Fruit fly (Drosophila melanogaster) whole organism, pupa: ENCODE measurements around the gene CG16762.

Source experiments
- CG10348 ChIP-seq: fragments of 200-800 bp; sonication (Bioruptor generic); IDR thresholded peaks from 2 replicates; pipeline ENCODE4 v1.3.6; 2022; ENCODE audit warnings: missing biosample characterization, missing genetic modification characterization
- CG12605 ChIP-seq: fragments of 200-800 bp; sonication (Bioruptor generic); IDR thresholded peaks from 2 replicates; pipeline ENCODE4 v1.3.6; 2022; ENCODE audit warnings: missing biosample characterization, missing genetic modification characterization
- CG13204 ChIP-seq: fragments of 200-800 bp; sonication (Bioruptor generic); optimal IDR thresholded peaks from 2 replicates; lab custom pipeline; 2018; ENCODE audit warnings: missing biosample characterization, mild to moderate bottlenecking, missing genetic modification characterization, moderate library complexity
- CG14655 ChIP-seq: fragments of 200-800 bp; sonication (Bioruptor generic); optimal IDR thresholded peaks from 3 replicates; lab custom pipeline; 2017; ENCODE audit warnings: mild to moderate bottlenecking, missing biosample characterization, missing genetic modification reagents, missing genetic modification characterization
- CG15710 ChIP-seq: fragments of 200-800 bp; sonication (Bioruptor generic); optimal IDR thresholded peaks from 2 replicates; lab custom pipeline; 2018; ENCODE audit warnings: missing biosample characterization, mild to moderate bottlenecking, missing genetic modification characterization, moderate library complexity
- CG17806 ChIP-seq: fragments of 200-800 bp; sonication (Bioruptor generic); optimal IDR thresholded peaks from 2 replicates; lab custom pipeline; 2018; ENCODE audit warnings: missing biosample characterization, mild to moderate bottlenecking, missing genetic modification characterization, moderate library complexity
- CG32121 ChIP-seq: fragments of 200-800 bp; sonication (Bioruptor generic); IDR thresholded peaks from 2 replicates; pipeline ENCODE4 v1.3.6; 2022; ENCODE audit warnings: missing biosample characterization, missing genetic modification characterization
- CG34367 ChIP-seq: fragments of 200-800 bp; sonication (Bioruptor generic); optimal IDR thresholded peaks from 2 replicates; lab custom pipeline; 2018; ENCODE audit warnings: missing biosample characterization, mild to moderate bottlenecking, missing genetic modification characterization
- CG4496 ChIP-seq: fragments of 200-800 bp; sonication (Bioruptor generic); IDR thresholded peaks from 3 replicates; pipeline ENCODE4 v1.3.6; 2022; ENCODE audit warnings: missing biosample characterization, missing genetic modification characterization
- CG8159 ChIP-seq: fragments of 200-800 bp; sonication (Bioruptor generic); optimal IDR thresholded peaks from 3 replicates; lab custom pipeline; 2018; ENCODE audit warnings: missing biosample characterization, mild to moderate bottlenecking, missing genetic modification characterization, moderate library complexity
- CG8301 ChIP-seq: fragments of 200-800 bp; sonication (Bioruptor generic); optimal IDR thresholded peaks from 2 replicates; lab custom pipeline; 2018; ENCODE audit warnings: missing biosample characterization, mild to moderate bottlenecking, missing genetic modification characterization
- CG9948 ChIP-seq: fragments of 200-800 bp; sonication (Bioruptor generic); optimal IDR thresholded peaks from 2 replicates; lab custom pipeline; 2018; ENCODE audit warnings: missing biosample characterization, mild to moderate bottlenecking, missing genetic modification characterization, moderate library complexity
- D1 ChIP-seq: fragments of 200-800 bp; sonication (Bioruptor generic); optimal IDR thresholded peaks from 2 replicates; lab custom pipeline; 2018; ENCODE audit warnings: missing biosample characterization, mild to moderate bottlenecking, missing genetic modification characterization, moderate library complexity
- EcR ChIP-seq: fragments of 200-800 bp; sonication (Bioruptor generic); optimal IDR thresholded peaks from 3 replicates; lab custom pipeline; 2019; ENCODE audit warnings: missing biosample characterization, missing genetic modification characterization, mild to moderate bottlenecking, moderate library complexity, missing genetic modification reagents
- Ets98B ChIP-seq: fragments of 200-800 bp; sonication (Bioruptor generic); IDR thresholded peaks from 2 replicates; pipeline ENCODE4 v1.3.6; 2022; ENCODE audit warnings: missing biosample characterization, missing genetic modification characterization
- Pif1A ChIP-seq: fragments of 200-800 bp; sonication (Bioruptor generic); optimal IDR thresholded peaks from 3 replicates; lab custom pipeline; 2016; ENCODE audit warnings: missing biosample characterization, missing genetic modification characterization
- Pif1B ChIP-seq: fragments of 200-800 bp; sonication (Bioruptor generic); optimal IDR thresholded peaks from 3 replicates; lab custom pipeline; 2016; ENCODE audit warnings: missing biosample characterization, missing genetic modification characterization
- Snoo ChIP-seq: fragments of 200-800 bp; sonication (Bioruptor generic); optimal IDR thresholded peaks from 3 replicates; lab custom pipeline; 2017; ENCODE audit warnings: missing biosample characterization, mild to moderate bottlenecking, missing genetic modification characterization, inconsistent platforms
- fd96Ca ChIP-seq: fragments of 200-800 bp; sonication (Bioruptor generic); IDR thresholded peaks from 3 replicates; pipeline ENCODE4 v1.3.6; 2022; ENCODE audit warnings: missing biosample characterization, missing genetic modification characterization
- gl ChIP-seq: fragments of 200-800 bp; sonication (Bioruptor generic); optimal IDR thresholded peaks from 2 replicates; lab custom pipeline; 2018; ENCODE audit warnings: missing biosample characterization, mild to moderate bottlenecking, missing genetic modification characterization
- rn ChIP-seq: fragments of 200-800 bp; sonication (Bioruptor generic); IDR thresholded peaks from 2 replicates; pipeline ENCODE4 v1.3.6; 2022; ENCODE audit warnings: missing biosample characterization, missing genetic modification characterization

The CG16762 gene

dm6 chr3L:2456868-2457267 lies 18.5 kb downstream of the CG16762 start:
- no peak for TF ChIP-seq CG34367 (tag; lab: Kevin White, UChicago)
- TF ChIP-seq CG13204, result no peak

- TF ChIP-seq fd96Ca (GFP tag; lab: Robert Waterston, UW) (no peak), Pif1B (no peak), Pif1A (GFP tag; lab: Kevin White, UChicago) (no peak), CG34367 (tag; lab: Kevin White, UChicago) (no peak)
- TF ChIP-seq, all 21 proteins: peak for 0
These were observed 29.2 kb downstream of the CG16762 start for dm6 chr3L:2446201-2446600.

dm6 chr3L:2442330-2442729 lies 33.1 kb downstream of the CG16762 start:
- TF ChIP-seq fd96Ca (GFP tag; lab: Robert Waterston, UW), result no peak
- TF ChIP-seq CG4496 (GFP tag; lab: Robert Waterston, UW), result peak; percentile 22; the same call in 1 of the 3 replicates
- no peak for TF ChIP-seq Ets98B

DNA sequence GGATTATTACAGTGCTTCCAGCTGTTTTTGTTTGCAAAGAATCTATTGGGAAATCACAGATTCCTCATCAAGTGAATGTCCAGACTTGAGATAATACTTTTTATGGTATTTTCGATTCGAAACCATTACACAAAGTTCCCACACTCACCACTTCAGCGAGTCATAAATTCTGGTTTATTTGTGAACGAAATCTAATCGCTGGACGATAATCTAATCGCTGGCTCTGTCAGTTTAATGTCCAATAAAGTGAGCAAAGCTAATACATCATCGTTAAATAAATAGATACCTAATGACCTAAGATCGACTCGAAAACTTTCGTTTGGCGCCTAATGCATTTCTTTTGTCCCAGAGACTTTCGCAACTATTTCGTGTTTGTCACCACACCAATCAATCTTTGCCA lies 33.6 kb downstream of the CG16762 start:
- TF ChIP-seq D1 (tag; lab: Kevin White, UChicago) (no peak), CG32121 (GFP tag; lab: Robert Waterston, UW) (no peak), fd96Ca (GFP tag; lab: Robert Waterston, UW) (no peak), CG4496 (GFP tag; lab: Robert Waterston, UW) (no peak)

DNA sequence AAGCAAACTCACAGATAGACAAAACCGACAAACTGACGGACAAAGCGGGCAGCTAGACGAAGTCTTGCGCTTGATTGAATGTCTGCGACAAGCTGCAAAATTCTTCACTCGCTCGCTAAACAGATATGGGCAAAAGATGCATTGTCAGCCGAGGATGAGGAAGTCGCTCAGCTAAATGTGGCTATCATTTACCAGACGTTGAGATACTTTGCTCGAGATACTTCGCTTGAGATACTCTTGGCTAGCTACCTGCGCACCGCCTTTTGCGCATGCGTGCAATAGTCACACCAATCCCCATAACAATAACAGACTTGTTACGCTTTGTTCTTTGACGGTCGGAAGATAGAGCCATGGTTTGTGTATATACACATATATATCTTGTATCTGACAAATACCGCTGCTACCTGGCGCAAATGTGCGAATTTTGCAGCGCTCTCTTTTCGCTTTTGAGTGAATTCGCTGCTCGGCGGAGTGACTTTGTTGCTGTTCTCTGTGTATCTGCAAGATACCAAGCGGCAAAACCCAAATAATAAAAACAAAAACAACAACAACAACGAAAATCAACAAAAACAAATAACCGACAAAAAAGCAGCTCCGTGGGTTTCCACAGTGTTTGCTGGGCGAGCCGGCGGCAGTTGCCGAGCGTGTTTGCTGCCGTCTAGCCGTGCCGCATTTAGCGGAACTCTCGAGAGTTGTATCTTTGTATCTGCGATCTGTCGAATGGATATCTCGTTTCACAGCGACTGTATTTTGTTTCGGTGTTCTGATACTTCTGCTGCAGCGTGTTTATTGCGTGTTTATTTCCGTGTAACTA lies 36.6 kb downstream of the CG16762 start:
- TF ChIP-seq Snoo (tag; lab: Kevin White, UChicago), result peak; percentile 8
- TF ChIP-seq rn (GFP tag; lab: Robert Waterston, UW), result no peak
- TF ChIP-seq Pif1B, result no peak
- TF ChIP-seq fd96Ca (GFP tag; lab: Robert Waterston, UW), result peak; percentile 40; the same call in 2 of the 3 replicates
- peak; percentile 80 for TF ChIP-seq CG4496 (GFP tag; lab: Robert Waterston, UW)
- TF ChIP-seq CG13204, result peak; percentile 51
- peak; percentile 8 for TF ChIP-seq CG14655
- peak; percentile 50; the same call in 1 of the 2 replicates for TF ChIP-seq Ets98B

DNA sequence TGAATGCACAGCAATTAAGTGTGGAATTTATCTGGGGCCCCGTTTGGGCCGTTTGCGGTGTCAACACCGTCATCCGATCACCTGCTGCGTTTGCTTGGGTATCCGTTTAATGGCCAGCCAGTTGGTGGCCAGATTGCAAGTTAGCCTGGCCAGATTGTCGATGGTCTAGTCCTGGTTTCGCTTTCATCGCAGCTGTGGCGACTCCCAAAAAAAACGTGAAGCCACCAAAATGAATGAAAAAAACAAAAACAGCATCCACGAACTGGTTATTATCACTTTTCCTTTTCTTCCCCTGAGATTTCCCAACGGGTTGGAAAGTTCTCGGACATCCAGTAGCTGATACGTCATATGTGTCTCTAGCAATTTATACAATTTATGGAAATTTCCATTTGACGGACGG lies 37.8 kb downstream of the CG16762 start:
- no peak for TF ChIP-seq CG8159
- TF ChIP-seq CG10348 (GFP tag; lab: Robert Waterston, UW), result no peak
- TF ChIP-seq CG4496 (GFP tag; lab: Robert Waterston, UW), result no peak
- no peak for TF ChIP-seq gl (tag; lab: Kevin White, UChicago)
- TF ChIP-seq CG13204, result no peak
- no peak for TF ChIP-seq CG9948 (tag; lab: Kevin White, UChicago)
- no peak for TF ChIP-seq Pif1B
- no peak for TF ChIP-seq CG12605 (GFP tag; lab: Robert Waterston, UW)
- TF ChIP-seq Snoo (tag; lab: Kevin White, UChicago), result no peak
- no peak for TF ChIP-seq CG8301 (tag; lab: Kevin White, UChicago)
- TF ChIP-seq CG17806 (tag; lab: Kevin White, UChicago), result no peak
- TF ChIP-seq EcR (GFP tag; lab: Kevin White, UChicago), result no peak
- no peak for TF ChIP-seq CG14655
- TF ChIP-seq CG15710, result no peak
- no peak for TF ChIP-seq Ets98B
- no peak for TF ChIP-seq Pif1A (GFP tag; lab: Kevin White, UChicago)
- TF ChIP-seq rn (GFP tag; lab: Robert Waterston, UW), result no peak
- no peak for TF ChIP-seq D1 (tag; lab: Kevin White, UChicago)
- TF ChIP-seq CG32121 (GFP tag; lab: Robert Waterston, UW), result no peak
- no peak for TF ChIP-seq fd96Ca (GFP tag; lab: Robert Waterston, UW)

DNA sequence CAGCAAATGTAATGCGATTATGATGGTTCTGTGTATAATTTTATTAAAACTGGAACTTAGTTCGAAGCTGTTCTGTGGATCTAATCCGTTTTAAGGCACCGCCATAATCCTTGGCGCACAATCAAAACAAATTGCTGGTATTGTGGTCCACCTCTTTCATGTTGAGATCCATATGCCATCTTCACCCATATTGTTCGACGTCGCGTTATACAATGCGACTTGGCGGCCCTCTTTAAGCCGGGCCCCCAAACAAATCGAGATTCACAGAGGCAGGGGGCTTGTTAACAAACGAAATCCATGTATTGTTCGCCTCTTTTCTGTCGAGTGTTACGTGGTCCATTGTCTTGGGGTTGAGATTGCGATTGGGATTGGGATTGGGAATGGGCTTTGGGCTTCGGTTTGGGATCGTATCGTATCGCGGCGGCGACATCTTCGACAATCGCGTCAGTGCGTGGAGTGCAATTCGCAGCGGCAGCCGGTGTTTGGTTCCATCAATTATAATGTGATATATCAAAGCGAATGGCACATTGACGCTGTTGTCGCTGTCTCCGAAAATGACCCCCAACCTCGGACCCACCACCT lies 38.6 kb downstream of the CG16762 start:
- no peak for TF ChIP-seq CG12605 (GFP tag; lab: Robert Waterston, UW)
- no peak for TF ChIP-seq CG9948 (tag; lab: Kevin White, UChicago)
- TF ChIP-seq CG34367 (tag; lab: Kevin White, UChicago), result no peak
- no peak for TF ChIP-seq Snoo (tag; lab: Kevin White, UChicago)
- no peak for TF ChIP-seq CG10348 (GFP tag; lab: Robert Waterston, UW)
- no peak for TF ChIP-seq CG15710
- TF ChIP-seq gl (tag; lab: Kevin White, UChicago), result no peak
- TF ChIP-seq fd96Ca (GFP tag; lab: Robert Waterston, UW), result no peak
- TF ChIP-seq Pif1A (GFP tag; lab: Kevin White, UChicago), result no peak
- no peak for TF ChIP-seq CG14655
- no peak for TF ChIP-seq CG17806 (tag; lab: Kevin White, UChicago)
- TF ChIP-seq CG8301 (tag; lab: Kevin White, UChicago), result no peak
- TF ChIP-seq CG8159, result no peak
- no peak for TF ChIP-seq CG13204
- TF ChIP-seq CG32121 (GFP tag; lab: Robert Waterston, UW), result no peak
- TF ChIP-seq Pif1B, result no peak
- TF ChIP-seq EcR (GFP tag; lab: Kevin White, UChicago), result no peak
- TF ChIP-seq rn (GFP tag; lab: Robert Waterston, UW), result no peak
- TF ChIP-seq CG4496 (GFP tag; lab: Robert Waterston, UW), result no peak
- TF ChIP-seq Ets98B, result no peak
